Worm (Caenorhabditis elegans): ENCODE results near the gene K02E7.10.

ce11 chrII:1104409-1104808 is 37.6 kb upstream of the K02E7.10 start, which contains the start of gene T13B5.9:
- no peak for TF ChIP-seq med-1 (GFP tag; optimal IDR thresholded peaks at IDR 0.05; ENCODE audit: insufficient read depth)
- no peak for TF ChIP-seq ztf-29 (GFP tag; IDR thresholded peaks at IDR 0.05)
- no peak for TF ChIP-seq T22C8.4 (GFP tag; IDR thresholded peaks at IDR 0.05)
- TF ChIP-seq klf-2 (GFP tag; conservative IDR thresholded peaks at IDR 0.05): no peak
- TF ChIP-seq tab-1 (GFP tag; IDR thresholded peaks at IDR 0.05): no peak
